Fruit fly (Drosophila melanogaster) whole organism, pupa: ENCODE data around the gene CG9636.

Experiments used
- CG10348 ChIP-seq: fragments of 200-800 bp; sonication (Bioruptor generic); IDR thresholded peaks from 2 replicates; pipeline ENCODE4 v1.3.6; 2022; ENCODE audit warnings: missing biosample characterization, missing genetic modification characterization
- CG14655 ChIP-seq: fragments of 200-800 bp; sonication (Bioruptor generic); optimal IDR thresholded peaks from 3 replicates; lab custom pipeline; 2017; ENCODE audit warnings: mild to moderate bottlenecking, missing biosample characterization, missing genetic modification reagents, missing genetic modification characterization
- CG4496 ChIP-seq: fragments of 200-800 bp; sonication (Bioruptor generic); IDR thresholded peaks from 3 replicates; pipeline ENCODE4 v1.3.6; 2022; ENCODE audit warnings: missing biosample characterization, missing genetic modification characterization
- CG8301 ChIP-seq: fragments of 200-800 bp; sonication (Bioruptor generic); optimal IDR thresholded peaks from 2 replicates; lab custom pipeline; 2018; ENCODE audit warnings: missing biosample characterization, mild to moderate bottlenecking, missing genetic modification characterization
- Ets98B ChIP-seq: fragments of 200-800 bp; sonication (Bioruptor generic); IDR thresholded peaks from 2 replicates; pipeline ENCODE4 v1.3.6; 2022; ENCODE audit warnings: missing biosample characterization, missing genetic modification characterization
- Pif1A ChIP-seq: fragments of 200-800 bp; sonication (Bioruptor generic); optimal IDR thresholded peaks from 3 replicates; lab custom pipeline; 2016; ENCODE audit warnings: missing biosample characterization, missing genetic modification characterization
- Snoo ChIP-seq: fragments of 200-800 bp; sonication (Bioruptor generic); optimal IDR thresholded peaks from 3 replicates; lab custom pipeline; 2017; ENCODE audit warnings: missing biosample characterization, mild to moderate bottlenecking, missing genetic modification characterization, inconsistent platforms
- rn ChIP-seq: fragments of 200-800 bp; sonication (Bioruptor generic); IDR thresholded peaks from 2 replicates; pipeline ENCODE4 v1.3.6; 2022; ENCODE audit warnings: missing biosample characterization, missing genetic modification characterization

dm6 chr3R:8256040-8256439, 12.4 kb upstream of the CG9636 start:
- peak; percentile 47; the same call in 1 of the 2 replicates for TF ChIP-seq Ets98B (GFP tag; lab: Robert Waterston, UW)
- no peak for TF ChIP-seq rn
- peak; percentile 68 for TF ChIP-seq CG8301 (tag; lab: Kevin White, UChicago)
- TF ChIP-seq CG4496 (GFP tag; lab: Robert Waterston, UW), result no peak
- TF ChIP-seq CG14655, result peak; percentile 68
- no peak for TF ChIP-seq CG10348 (GFP tag; lab: Robert Waterston, UW)
- TF ChIP-seq Pif1A (GFP tag; lab: Kevin White, UChicago), result no peak
- no peak for TF ChIP-seq Snoo (tag; lab: Kevin White, UChicago)
